Worm (Caenorhabditis elegans): ENCODE data around the gene srx-80.

Gene srx-80

ce11 chrV:11552379-11552778, 41.1 kb upstream of the srx-80 start, which contains the start of gene srx-85:
Gene srx-85, plus strand, starts transcription at chrV:11552679.
- TF ChIP-seq grh-1 (GFP tag; IDR thresholded peaks at IDR 0.05) (no peak), ceh-63 (GFP tag; optimal IDR thresholded peaks at IDR 0.05) (no peak), ces-1 (GFP tag; optimal IDR thresholded peaks at IDR 0.05) (no peak), fkh-10 (GFP tag; optimal IDR thresholded peaks at IDR 0.05) (no peak), unc-98 (GFP tag; IDR thresholded peaks at IDR 0.05) (no peak), hpl-2 (GFP tag; optimal IDR thresholded peaks at IDR 0.05) (no peak), xbp-1 (tag; optimal IDR thresholded peaks at IDR 0.05) (no peak)

- TF ChIP-seq elt-2 (tag; optimal IDR thresholded peaks at IDR 0.05) = no peak
- TF ChIP-seq efl-1 (optimal IDR thresholded peaks at IDR 0.05) = peak in 1 of 2 experiments; percentile 57
- TF ChIP-seq efl-1 (GFP tag; optimal IDR thresholded peaks at IDR 0.05 in 1 of 2) = no peak
- TF ChIP-seq lin-14 (GFP tag; optimal IDR thresholded peaks at IDR 0.05) = no peak
- no peak for TF ChIP-seq nhr-19 (GFP tag; conservative IDR thresholded peaks at IDR 0.05)
- TF ChIP-seq ets-5 (GFP tag; IDR thresholded peaks at IDR 0.05) = no peak
- no peak for TF ChIP-seq snpc-4 (tag; optimal IDR thresholded peaks at IDR 0.05)
- TF ChIP-seq isw-1 (GFP tag; IDR thresholded peaks at IDR 0.05) = no peak
- TF ChIP-seq tlp-1 (tag; optimal IDR thresholded peaks at IDR 0.05) = no peak
- peak; percentile 23 for TF ChIP-seq F16B12.6 (tag; optimal IDR thresholded peaks at IDR 0.05)
- no peak for TF ChIP-seq unc-130 (tag; optimal IDR thresholded peaks at IDR 0.05)
- no peak for TF ChIP-seq ceh-63 (GFP tag; optimal IDR thresholded peaks at IDR 0.05)
- no peak for TF ChIP-seq hpl-2 (GFP tag; optimal IDR thresholded peaks at IDR 0.05)
- no peak for TF ChIP-seq fkh-10 (GFP tag; optimal IDR thresholded peaks at IDR 0.05)
- no peak for TF ChIP-seq ces-1 (GFP tag; optimal IDR thresholded peaks at IDR 0.05)
- no peak for TF ChIP-seq lin-35 (GFP tag; optimal IDR thresholded peaks at IDR 0.05)
- TF ChIP-seq nhr-47 (tag; optimal IDR thresholded peaks at IDR 0.05) = no peak
- no peak for TF ChIP-seq ceh-88 (GFP tag; IDR thresholded peaks at IDR 0.05)
- TF ChIP-seq unc-86 (tag; optimal IDR thresholded peaks at IDR 0.05) = no peak
- no peak for TF ChIP-seq snu-23 (GFP tag; optimal IDR thresholded peaks at IDR 0.05)
- peak in 1 of 3 experiments; percentile 5 for TF ChIP-seq dpl-1 (GFP tag; optimal IDR thresholded peaks at IDR 0.05)
- TF ChIP-seq hlh-4 (tag; optimal IDR thresholded peaks at IDR 0.05) = no peak
- TF ChIP-seq nhr-77 (tag; optimal IDR thresholded peaks at IDR 0.05) = no peak
- no peak for TF ChIP-seq aly-2 (tag; optimal IDR thresholded peaks at IDR 0.05)
- TF ChIP-seq nhr-76 (tag; optimal IDR thresholded peaks at IDR 0.05) = no peak
- no peak for TF ChIP-seq C16A3.4 (tag; optimal IDR thresholded peaks at IDR 0.05)
- no peak for TF ChIP-seq ztf-4 (tag; optimal IDR thresholded peaks at IDR 0.05)
- TF ChIP-seq lin-15B (tag; optimal IDR thresholded peaks at IDR 0.05) = no peak
These were observed 39.3 kb upstream of the srx-80 start, which contains the start of gene duo-1 for ce11 chrV:11554260-11554659. Gene duo-1, plus strand, starts transcription at chrV:11554630.

ce11 chrV:11562643-11563042, 30.9 kb upstream of the srx-80 start, which contains the start of gene srx-86:
Gene srx-86, plus strand, starts transcription at chrV:11562943.
- TF ChIP-seq sptf-1 (tag; optimal IDR thresholded peaks at IDR 0.05) = no peak
- no peak for TF ChIP-seq nhr-12 (tag; optimal IDR thresholded peaks at IDR 0.05)
- TF ChIP-seq tbx-2 (tag; optimal IDR thresholded peaks at IDR 0.05) = no peak
- TF ChIP-seq fos-1 (tag; optimal IDR thresholded peaks at IDR 0.05) = no peak
- TF ChIP-seq Y116A8C.19 (tag; optimal IDR thresholded peaks at IDR 0.05; ENCODE audit: borderline replicate concordance) = no peak
- TF ChIP-seq unc-98 (GFP tag; IDR thresholded peaks at IDR 0.05) = no peak
- no peak for TF ChIP-seq F16B12.6 (tag; optimal IDR thresholded peaks at IDR 0.05)
- no peak for TF ChIP-seq ceh-8 (GFP tag; optimal IDR thresholded peaks at IDR 0.05)
- no peak for TF ChIP-seq lir-3 (tag; optimal IDR thresholded peaks at IDR 0.05; ENCODE audit: poor library complexity)
- no peak for TF ChIP-seq elt-2 (tag; optimal IDR thresholded peaks at IDR 0.05)
- TF ChIP-seq hlh-4 (tag; optimal IDR thresholded peaks at IDR 0.05) = no peak
- no peak for TF ChIP-seq jun-1 (tag; optimal IDR thresholded peaks at IDR 0.05)
- no peak for TF ChIP-seq elt-3 (tag; optimal IDR thresholded peaks at IDR 0.05)
- TF ChIP-seq blmp-1 (tag; optimal IDR thresholded peaks at IDR 0.05) = no peak
- no peak for TF ChIP-seq nhr-77 (tag; optimal IDR thresholded peaks at IDR 0.05)
- no peak for TF ChIP-seq nhr-90 (tag; optimal IDR thresholded peaks at IDR 0.05; ENCODE audit: poor library complexity)
- TF ChIP-seq ceh-90 (tag; optimal IDR thresholded peaks at IDR 0.05) = no peak
- TF ChIP-seq egl-27 (tag; optimal IDR thresholded peaks at IDR 0.05) = no peak
